Worm (Caenorhabditis elegans): ENCODE measurements around the gene sth-1.

Gene sth-1

DNA sequence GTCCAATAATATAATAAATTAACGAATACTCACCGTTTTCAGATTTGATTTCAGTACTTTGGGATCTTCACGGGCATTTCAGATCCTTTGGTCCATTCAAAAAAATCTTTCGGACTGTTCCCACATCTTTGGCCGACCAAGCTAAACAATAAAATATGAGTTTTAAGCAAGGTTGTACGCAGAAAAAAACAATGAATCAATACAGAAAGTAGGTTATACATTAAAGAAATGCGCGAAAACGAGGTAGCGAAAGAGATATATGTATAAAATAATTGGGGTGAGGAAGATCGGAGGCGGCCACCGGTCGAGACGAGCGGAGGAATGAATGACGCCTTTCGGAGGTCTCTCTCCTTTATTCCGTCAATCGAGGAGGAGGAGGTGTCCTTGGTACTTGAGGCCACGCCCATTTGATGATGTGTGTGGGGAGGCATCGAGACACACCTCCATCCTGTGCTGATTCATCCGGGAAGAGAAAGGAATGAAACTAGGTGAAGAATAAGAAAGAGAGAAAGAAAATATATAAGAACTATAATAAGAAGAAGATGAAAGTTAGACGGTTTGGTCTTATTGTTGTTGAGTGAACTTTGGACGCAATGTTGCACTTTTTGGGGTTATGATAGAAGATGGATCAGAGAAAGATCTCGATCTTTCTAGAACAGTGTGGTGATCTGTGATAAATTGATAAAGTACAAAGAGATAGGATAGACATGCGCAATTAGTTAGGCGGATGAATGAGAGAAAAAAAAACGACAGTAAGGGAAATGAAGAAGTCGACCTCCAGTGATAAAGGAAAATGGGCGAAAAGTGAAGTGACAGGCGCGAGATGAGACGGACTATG is 11.5 kb upstream of the sth-1 start:
- no peak for TF ChIP-seq nhr-28 (tag; optimal IDR thresholded peaks at IDR 0.05)
- TF ChIP-seq tbx-8 (GFP tag; optimal IDR thresholded peaks at IDR 0.05), result peak; percentile 38
- no peak for TF ChIP-seq drap-1 (GFP tag; optimal IDR thresholded peaks at IDR 0.05)
- TF ChIP-seq blmp-1 (tag; optimal IDR thresholded peaks at IDR 0.05), result peak; percentile 70
- TF ChIP-seq elt-3 (tag; optimal IDR thresholded peaks at IDR 0.05), result peak; percentile 52
- TF ChIP-seq unc-62 (GFP tag; optimal IDR thresholded peaks at IDR 0.05), result peak; percentile 43

DNA sequence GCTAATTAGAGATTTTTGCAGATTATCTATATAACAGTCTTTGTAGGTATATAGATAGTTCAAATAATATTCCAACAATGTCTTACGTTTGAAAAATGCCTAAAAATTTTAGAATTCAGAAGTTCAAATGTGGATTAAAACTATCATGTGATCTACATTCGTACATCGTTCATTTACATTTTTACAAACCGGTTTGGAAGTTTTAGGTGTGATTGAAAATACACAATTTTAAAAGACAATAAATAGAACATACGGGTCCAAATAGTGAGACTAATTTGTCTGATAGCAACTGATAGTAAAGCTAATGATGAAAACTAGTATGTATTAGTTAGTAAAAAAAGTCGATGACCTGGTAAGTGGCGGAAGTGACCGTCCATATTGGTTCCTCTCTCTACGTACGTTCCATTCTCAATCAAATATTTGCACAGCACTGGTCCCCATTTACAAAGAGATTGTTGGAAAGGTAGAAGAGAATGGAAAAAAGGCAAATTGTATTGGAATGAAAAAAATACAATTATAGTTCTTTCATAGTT is 10.5 kb upstream of the sth-1 start:
- TF ChIP-seq M03D4.4 (tag; optimal IDR thresholded peaks at IDR 0.05), result no peak
- TF ChIP-seq drap-1 (GFP tag; optimal IDR thresholded peaks at IDR 0.05), result no peak
- TF ChIP-seq hlh-1 (tag; optimal IDR thresholded peaks at IDR 0.05), result no peak
- TF ChIP-seq ceh-43 (GFP tag; optimal IDR thresholded peaks at IDR 0.05), result no peak
- no peak for TF ChIP-seq blmp-1 (tag; optimal IDR thresholded peaks at IDR 0.05)
- no peak for TF ChIP-seq ceh-39 (tag; optimal IDR thresholded peaks at IDR 0.05)
- TF ChIP-seq cnd-1 (tag; optimal IDR thresholded peaks at IDR 0.05), result no peak

DNA sequence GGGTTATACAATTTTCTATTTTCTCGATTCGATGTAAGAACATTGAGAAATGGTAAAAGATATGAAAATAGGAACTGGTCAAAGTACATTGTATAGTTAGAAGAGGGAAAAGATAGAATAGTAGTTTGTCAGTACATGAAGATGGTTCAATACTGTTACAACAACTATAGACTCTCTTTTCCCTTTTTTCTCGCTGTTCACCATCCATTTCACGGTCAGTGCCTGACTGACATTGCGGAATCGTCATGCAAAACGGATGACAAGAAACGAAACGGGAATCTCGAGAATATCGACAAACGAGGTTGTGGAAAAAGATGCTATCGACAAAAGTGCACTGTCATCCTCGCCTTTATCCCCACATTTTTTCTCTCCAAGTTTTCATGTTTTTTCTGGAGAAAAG is 8.3 kb upstream of the sth-1 start:
- no peak for TF ChIP-seq nhr-12 (tag; optimal IDR thresholded peaks at IDR 0.05)
- TF ChIP-seq elt-1 (tag; optimal IDR thresholded peaks at IDR 0.05; ENCODE audit: borderline replicate concordance, insufficient read depth), result peak; percentile 38

DNA sequence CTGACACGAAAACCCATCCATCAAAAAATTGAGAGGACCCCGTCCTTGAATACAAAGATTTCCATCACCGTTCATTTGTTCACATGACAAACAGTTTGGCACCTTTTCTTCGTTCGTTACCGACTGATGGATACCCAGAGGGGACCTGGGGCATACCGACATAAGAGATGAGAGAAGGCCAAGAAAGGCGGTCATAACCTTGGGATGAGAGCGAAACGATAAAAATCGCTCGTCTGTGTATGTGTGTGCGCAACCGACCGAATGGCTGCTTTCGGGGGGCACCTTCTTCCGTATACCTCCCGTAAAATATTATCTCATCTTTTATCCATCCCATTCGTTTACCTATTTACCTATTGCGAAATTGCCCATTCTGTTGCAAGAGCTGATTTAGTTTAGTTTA is 7.0 kb upstream of the sth-1 start:
- TF ChIP-seq flh-1 (GFP tag; optimal IDR thresholded peaks at IDR 0.05) (no peak), ham-2 (GFP tag; optimal IDR thresholded peaks at IDR 0.05) (peak; percentile 51), nhr-12 (tag; optimal IDR thresholded peaks at IDR 0.05) (no peak), tbx-8 (GFP tag; optimal IDR thresholded peaks at IDR 0.05) (no peak), lin-32 (GFP tag; optimal IDR thresholded peaks at IDR 0.05) (no peak), sptf-1 (tag; optimal IDR thresholded peaks at IDR 0.05) (no peak), unc-62 (GFP tag; optimal IDR thresholded peaks at IDR 0.05) (peak; percentile 49), mab-5 (tag; optimal IDR thresholded peaks at IDR 0.05) (no peak), blmp-1 (tag; optimal IDR thresholded peaks at IDR 0.05) (no peak), bed-3 (GFP tag; optimal IDR thresholded peaks at IDR 0.05) (no peak), ztf-11 (tag; optimal IDR thresholded peaks at IDR 0.05) (no peak), sem-2 (GFP tag; optimal IDR thresholded peaks at IDR 0.05) (no peak), nhr-2 (tag; optimal IDR thresholded peaks at IDR 0.05) (peak; percentile 49), ces-1 (GFP tag; optimal IDR thresholded peaks at IDR 0.05) (no peak), mep-1 (tag; optimal IDR thresholded peaks at IDR 0.05) (no peak), ceh-39 (tag; optimal IDR thresholded peaks at IDR 0.05) (no peak), elt-1 (tag; optimal IDR thresholded peaks at IDR 0.05; ENCODE audit: borderline replicate concordance, insufficient read depth) (peak; percentile 54), pha-4 (tag; optimal IDR thresholded peaks at IDR 0.05) (no peak), mls-2 (tag; optimal IDR thresholded peaks at IDR 0.05) (no peak), unc-39 (tag; optimal IDR thresholded peaks at IDR 0.05) (no peak), hlh-1 (tag; optimal IDR thresholded peaks at IDR 0.05) (no peak), drap-1 (GFP tag; optimal IDR thresholded peaks at IDR 0.05) (no peak), nhr-76 (tag; optimal IDR thresholded peaks at IDR 0.05) (no peak), ceh-43 (GFP tag; optimal IDR thresholded peaks at IDR 0.05) (no peak), ceh-83 (GFP tag; optimal IDR thresholded peaks at IDR 0.05) (no peak), nhr-28 (tag; optimal IDR thresholded peaks at IDR 0.05) (no peak), lin-13 (tag; optimal IDR thresholded peaks at IDR 0.05) (no peak), lsy-2 (tag; optimal IDR thresholded peaks at IDR 0.05) (no peak), elt-3 (tag; optimal IDR thresholded peaks at IDR 0.05) (no peak), M03D4.4 (tag; optimal IDR thresholded peaks at IDR 0.05) (no peak), nhr-237 (tag; optimal IDR thresholded peaks at IDR 0.05) (no peak), snpc-4 (tag; optimal IDR thresholded peaks at IDR 0.05) (no peak), cnd-1 (tag; optimal IDR thresholded peaks at IDR 0.05) (no peak), zip-8 (tag; optimal IDR thresholded peaks at IDR 0.05) (no peak), unc-120 (tag; optimal IDR thresholded peaks at IDR 0.05; ENCODE audit: poor library complexity, severe bottlenecking) (no peak)
